Worm (Caenorhabditis elegans) whole organism, mixed stage, embryonic: ENCODE results near the gene idpc-5.

ENCODE experiments used
- M03D4.4 ChIP-seq: sonication (generic microtip); optimal IDR thresholded peaks from 2 replicates; lab custom pipeline; 2017; ENCODE audit warnings: mild to moderate bottlenecking, missing genetic modification characterization, missing compliant biosample characterization
- ces-1 ChIP-seq: fragments of 150-350 bp; optimal IDR thresholded peaks from 2 replicates; lab custom pipeline; 2014; ENCODE audit warnings: missing biosample characterization, missing genetic modification reagents, missing genetic modification characterization
- hlh-1 ChIP-seq: fragments of 150-350 bp; optimal IDR thresholded peaks from 2 replicates; lab custom pipeline; 2014; ENCODE audit warnings: missing biosample characterization, missing genetic modification reagents, missing genetic modification characterization
- lsy-2 ChIP-seq: fragments of 150-350 bp; optimal IDR thresholded peaks from 2 replicates; lab custom pipeline; 2014; ENCODE audit warnings: missing biosample characterization, missing genetic modification characterization
- mab-5 ChIP-seq: fragments of 150-350 bp; optimal IDR thresholded peaks from 2 replicates; lab custom pipeline; 2014; ENCODE audit warnings: missing biosample characterization, missing genetic modification characterization
- mep-1 ChIP-seq: fragments of 150-350 bp; optimal IDR thresholded peaks from 2 replicates; lab custom pipeline; 2017; ENCODE audit warnings: missing biosample characterization, missing genetic modification reagents, missing genetic modification characterization, inconsistent platforms
- nhr-2 ChIP-seq: fragments of 150-350 bp; optimal IDR thresholded peaks from 2 replicates; lab custom pipeline; 2014; ENCODE audit warnings: missing biosample characterization, missing genetic modification characterization
- nhr-28 ChIP-seq: fragments of 150-350 bp; optimal IDR thresholded peaks from 2 replicates; lab custom pipeline; 2014; ENCODE audit warnings: missing biosample characterization, missing genetic modification characterization
- nhr-76 ChIP-seq: sonication (generic microtip); optimal IDR thresholded peaks from 2 replicates; lab custom pipeline; 2017; ENCODE audit warnings: missing biosample characterization, missing genetic modification characterization
- pha-4 ChIP-seq: fragments of 150-350 bp; optimal IDR thresholded peaks from 2 replicates; lab custom pipeline; 2018; ENCODE audit warnings: missing biosample characterization, missing genetic modification reagents, missing genetic modification characterization
- unc-120 ChIP-seq: sonication (generic microtip); optimal IDR thresholded peaks from 2 replicates; lab custom pipeline; 2017; ENCODE audit warnings: missing genetic modification characterization, missing compliant biosample characterization; ENCODE audit not compliant: poor library complexity, severe bottlenecking
- ztf-11 ChIP-seq: fragments of 150-350 bp; optimal IDR thresholded peaks from 2 replicates; lab custom pipeline; 2014; ENCODE audit warnings: missing biosample characterization, missing genetic modification characterization

ce11 chrV:9628603-9629002 lies 5.9 kb upstream of the idpc-5 start:
- TF ChIP-seq mep-1 (tag; lab: Kevin White, UChicago) (no peak), unc-120 (tag; lab: Kevin White, UChicago) (no peak), nhr-28 (tag; lab: Kevin White, UChicago) (no peak), ces-1 (GFP tag; lab: Kevin White, UChicago) (no peak), lsy-2 (tag; lab: Kevin White, UChicago) (no peak), ztf-11 (tag; lab: Kevin White, UChicago) (no peak), nhr-76 (tag; lab: Kevin White, UChicago) (no peak), hlh-1 (tag; lab: Kevin White, UChicago) (no peak), pha-4 (tag; lab: Kevin White, UChicago) (no peak), nhr-2 (tag; lab: Kevin White, UChicago) (no peak), mab-5 (tag; lab: Kevin White, UChicago) (no peak), M03D4.4 (tag; lab: Kevin White, UChicago) (no peak)
